Worm (Caenorhabditis elegans) whole organism, mixed stage, embryonic: ENCODE measurements around the gene F48E8.3.

Experiments used
- ceh-39 ChIP-seq: fragments of 150-350 bp; optimal IDR thresholded peaks from 2 replicates; lab custom pipeline; 2014; ENCODE audit warnings: missing biosample characterization, missing genetic modification characterization
- nhr-2 ChIP-seq: fragments of 150-350 bp; optimal IDR thresholded peaks from 2 replicates; lab custom pipeline; 2014; ENCODE audit warnings: missing biosample characterization, missing genetic modification characterization
- nhr-28 ChIP-seq: fragments of 150-350 bp; optimal IDR thresholded peaks from 2 replicates; lab custom pipeline; 2014; ENCODE audit warnings: missing biosample characterization, missing genetic modification characterization
- unc-120 ChIP-seq: sonication (generic microtip); optimal IDR thresholded peaks from 2 replicates; lab custom pipeline; 2017; ENCODE audit warnings: missing genetic modification characterization, missing compliant biosample characterization; ENCODE audit not compliant: poor library complexity, severe bottlenecking

The F48E8.3 gene

ce11 chrIII:5512502-5512901 lies 51.3 kb downstream of the F48E8.3 start, which contains the start of gene pqn-25:
Gene pqn-25, minus strand, starts transcription at chrIII:5512602.
- TF ChIP-seq nhr-2 (tag; lab: Kevin White, UChicago) (no peak), unc-120 (tag; lab: Kevin White, UChicago) (no peak), ceh-39 (no peak), nhr-28 (tag; lab: Kevin White, UChicago) (no peak)
